Worm (Caenorhabditis elegans): ENCODE data around the gene K02E7.7.

K02E7.7 gene

ce11 chrII:1105291-1105690, 50.5 kb downstream of the K02E7.7 start:
- TF ChIP-seq ttx-3 (tag; optimal IDR thresholded peaks at IDR 0.05) (no peak), hlh-6 (tag; optimal IDR thresholded peaks at IDR 0.05) (peak; percentile 38), nfya-1 (tag; optimal IDR thresholded peaks at IDR 0.05) (no peak), ceh-6 (GFP tag; optimal IDR thresholded peaks at IDR 0.05) (no peak), syd-9 (tag; optimal IDR thresholded peaks at IDR 0.05) (peak; percentile 38)

Data from whole organism, late embryonic.